Fruit fly (Drosophila melanogaster) whole organism, embryonic: Measurements from ENCODE around the gene CG15382.

Experiments
- CG1024 ChIP-seq: fragments of 200-800 bp; sonication (Bioruptor generic); IDR thresholded peaks from 2 replicates; pipeline ENCODE4 v1.3.6; 2022; ENCODE audit warnings: missing biosample characterization, missing genetic modification characterization
- CG15601 ChIP-seq: fragments of 200-800 bp; sonication (Bioruptor generic); optimal IDR thresholded peaks from 3 replicates; lab custom pipeline; 2019; ENCODE audit warnings: missing biosample characterization, mild to moderate bottlenecking, missing genetic modification characterization, moderate library complexity
- CG16813 ChIP-seq: fragments of 200-800 bp; sonication (Bioruptor generic); IDR thresholded peaks from 3 replicates; pipeline ENCODE4 v1.3.6; 2022; ENCODE audit warnings: missing biosample characterization, missing genetic modification characterization; ENCODE audit not compliant: partially characterized antibody
- CG17359 ChIP-seq: fragments of 200-800 bp; sonication (Bioruptor generic); optimal IDR thresholded peaks from 3 replicates; lab custom pipeline; 2018; ENCODE audit warnings: missing biosample characterization, mild to moderate bottlenecking, missing genetic modification characterization, moderate library complexity
- CG17568 ChIP-seq: fragments of 200-800 bp; sonication (Bioruptor generic); optimal IDR thresholded peaks from 2 replicates; lab custom pipeline; 2018; ENCODE audit warnings: missing biosample characterization, mild to moderate bottlenecking, missing genetic modification characterization, moderate library complexity
- CG17829 ChIP-seq: fragments of 200-800 bp; optimal IDR thresholded peaks from 2 replicates; lab custom pipeline; 2019; ENCODE audit warnings: missing biosample characterization, mild to moderate bottlenecking, missing genetic modification characterization, moderate library complexity
- CG1792 ChIP-seq: fragments of 200-800 bp; sonication (Bioruptor generic); optimal IDR thresholded peaks from 2 replicates; lab custom pipeline; 2016; ENCODE audit warnings: missing biosample characterization, missing genetic modification characterization
- CG18262 ChIP-seq: fragments of 200-800 bp; optimal IDR thresholded peaks from 3 replicates; lab custom pipeline; 2019; ENCODE audit warnings: missing biosample characterization, mild to moderate bottlenecking, missing genetic modification characterization, moderate library complexity
- CG30403 ChIP-seq: fragments of 200-800 bp; sonication (Bioruptor generic); optimal IDR thresholded peaks from 3 replicates; lab custom pipeline; 2016; ENCODE audit warnings: missing biosample characterization, missing genetic modification characterization
- CG33557 ChIP-seq: fragments of 200-800 bp; sonication (Bioruptor generic); optimal IDR thresholded peaks from 2 replicates; lab custom pipeline; 2019; ENCODE audit warnings: missing biosample characterization, mild to moderate bottlenecking, missing genetic modification characterization, moderate library complexity
- CG4617 ChIP-seq: fragments of 200-800 bp; sonication (Bioruptor generic); optimal IDR thresholded peaks from 3 replicates; lab custom pipeline; 2016; ENCODE audit warnings: missing biosample characterization, missing genetic modification characterization, borderline replicate concordance
- CG5245 ChIP-seq: fragments of 200-800 bp; sonication (Bioruptor generic); optimal IDR thresholded peaks from 3 replicates; lab custom pipeline; 2016; ENCODE audit warnings: missing biosample characterization, missing genetic modification characterization
- CG6254 ChIP-seq: fragments of 200-800 bp; sonication (Bioruptor generic); optimal IDR thresholded peaks from 3 replicates; lab custom pipeline; 2017; ENCODE audit warnings: mild to moderate bottlenecking, missing biosample characterization, missing genetic modification reagents, missing genetic modification characterization
- CG6654 ChIP-seq: fragments of 200-800 bp; sonication (Bioruptor generic); optimal IDR thresholded peaks from 2 replicates; lab custom pipeline; 2017; ENCODE audit warnings: missing biosample characterization, mild to moderate bottlenecking, missing genetic modification characterization
- CG6854 ChIP-seq: fragments of 200-800 bp; sonication (Bioruptor generic); optimal IDR thresholded peaks from 3 replicates; lab custom pipeline; 2017; ENCODE audit warnings: missing biosample characterization, mild to moderate bottlenecking, missing genetic modification characterization
- CG8290 ChIP-seq, 3 experiments: fragments of 200-800 bp; sonication (Bioruptor generic); optimal IDR thresholded peaks; 2 replicates each; lab custom pipeline; 2016 to 2019; ENCODE audit warnings: missing biosample characterization in 3 of 3, missing genetic modification characterization in 3 of 3, mild to moderate bottlenecking in 2 of 3, moderate library complexity in 1 of 3
- CHES-1-like ChIP-seq: fragments of 200-800 bp; sonication (Bioruptor generic); optimal IDR thresholded peaks from 2 replicates; lab custom pipeline; 2016; ENCODE audit warnings: missing biosample characterization, missing genetic modification characterization
- Dad ChIP-seq: fragments of 200-800 bp; sonication (Bioruptor generic); optimal IDR thresholded peaks from 3 replicates; lab custom pipeline; 2016; ENCODE audit warnings: missing biosample characterization, missing genetic modification characterization
- GATAe ChIP-seq: fragments of 200-800 bp; sonication (Bioruptor generic); conservative IDR thresholded peaks from 2 replicates; pipeline ENCODE4 v1.3.6; 2022; ENCODE audit warnings: missing biosample characterization, missing genetic modification characterization
- Gug ChIP-seq: fragments of 200-800 bp; sonication (Bioruptor generic); IDR thresholded peaks from 4 replicates; pipeline ENCODE4 v1.3.6; 2022; ENCODE audit warnings: missing biosample characterization, missing genetic modification characterization
- HLHmδ ChIP-seq: fragments of 200-800 bp; sonication (Bioruptor generic); optimal IDR thresholded peaks from 2 replicates; lab custom pipeline; 2018; ENCODE audit warnings: missing biosample characterization, mild to moderate bottlenecking, missing genetic modification characterization, moderate library complexity
- Myb ChIP-seq: fragments of 200-800 bp; sonication (Bioruptor generic); optimal IDR thresholded peaks from 2 replicates; lab custom pipeline; 2016; ENCODE audit warnings: missing biosample characterization, missing genetic modification characterization
- Pdp1 ChIP-seq, 2 experiments: fragments of 200-800 bp; sonication (Bioruptor generic); optimal IDR thresholded peaks; 3 replicates each; lab custom pipeline; 2016; ENCODE audit warnings: missing biosample characterization in 2 of 2, missing genetic modification characterization in 2 of 2, mild to moderate bottlenecking in 1 of 2, moderate library complexity in 1 of 2
- Ravus ChIP-seq: fragments of 200-800 bp; sonication (Bioruptor generic); IDR thresholded peaks from 2 replicates; pipeline ENCODE4 v1.3.6; 2022; ENCODE audit warnings: missing biosample characterization, missing genetic modification characterization
- Sox100B ChIP-seq: fragments of 200-800 bp; sonication (Bioruptor generic); optimal IDR thresholded peaks from 3 replicates; lab custom pipeline; 2018; ENCODE audit warnings: missing biosample characterization, mild to moderate bottlenecking, missing genetic modification characterization
- ara ChIP-seq: fragments of 200-800 bp; sonication (Bioruptor generic); IDR thresholded peaks from 2 replicates; pipeline ENCODE4 v1.3.6; 2022; ENCODE audit warnings: missing biosample characterization, missing genetic modification characterization
- ase ChIP-seq: fragments of 200-800 bp; sonication (Bioruptor generic); IDR thresholded peaks from 3 replicates; pipeline ENCODE4 v1.3.6; 2022; ENCODE audit warnings: missing biosample characterization, missing genetic modification characterization
- ci ChIP-seq: fragments of 200-800 bp; sonication (Bioruptor generic); IDR thresholded peaks from 3 replicates; pipeline ENCODE4 v1.3.6; 2022; ENCODE audit warnings: missing biosample characterization, missing genetic modification characterization
- dm ChIP-seq: fragments of 200-800 bp; sonication (Bioruptor generic); optimal IDR thresholded peaks from 3 replicates; lab custom pipeline; 2016; ENCODE audit warnings: missing biosample characterization, missing genetic modification characterization
- emc ChIP-seq: fragments of 200-800 bp; sonication (Bioruptor generic); optimal IDR thresholded peaks from 2 replicates; lab custom pipeline; 2016; ENCODE audit warnings: missing biosample characterization, missing genetic modification characterization
- gcm ChIP-seq: fragments of 200-800 bp; sonication (Bioruptor generic); optimal IDR thresholded peaks from 2 replicates; lab custom pipeline; 2019; ENCODE audit warnings: missing biosample characterization, mild to moderate bottlenecking, missing genetic modification characterization, moderate library complexity
- hth ChIP-seq: fragments of >200 bp; optimal IDR thresholded peaks from 2 replicates; lab custom pipeline; 2017; ENCODE audit warnings: inconsistent platforms
- ind ChIP-seq: fragments of 200-800 bp; sonication (Bioruptor generic); optimal IDR thresholded peaks from 3 replicates; lab custom pipeline; 2016; ENCODE audit warnings: missing biosample characterization, missing genetic modification characterization
- jing ChIP-seq: fragments of 200-800 bp; sonication (Bioruptor generic); optimal IDR thresholded peaks from 2 replicates; lab custom pipeline; 2018; ENCODE audit warnings: missing biosample characterization, mild to moderate bottlenecking, missing genetic modification characterization
- klu ChIP-seq: fragments of 200-800 bp; sonication (Bioruptor generic); IDR thresholded peaks from 2 replicates; pipeline ENCODE4 v1.3.6; 2022; ENCODE audit warnings: missing biosample characterization, missing genetic modification characterization
- lbe ChIP-seq: fragments of 200-800 bp; sonication (Bioruptor generic); optimal IDR thresholded peaks from 2 replicates; lab custom pipeline; 2016; ENCODE audit warnings: missing biosample characterization, mild to moderate bottlenecking, missing genetic modification characterization
- nerfin-2 ChIP-seq: fragments of 200-800 bp; sonication (Bioruptor generic); IDR thresholded peaks from 2 replicates; pipeline ENCODE4 v1.3.6; 2022; ENCODE audit warnings: missing biosample characterization, missing genetic modification characterization; ENCODE audit not compliant: partially characterized antibody
- onecut ChIP-seq: fragments of 200-800 bp; sonication (Bioruptor generic); IDR thresholded peaks from 2 replicates; pipeline ENCODE4 v1.3.6; 2022; ENCODE audit warnings: missing biosample characterization, missing genetic modification characterization
- pb ChIP-seq: fragments of 200-800 bp; sonication (Bioruptor generic); optimal IDR thresholded peaks from 3 replicates; lab custom pipeline; 2016; ENCODE audit warnings: missing biosample characterization, missing genetic modification characterization
- rib ChIP-seq: fragments of 200-800 bp; sonication (Bioruptor generic); IDR thresholded peaks from 2 replicates; pipeline ENCODE4 v1.3.6; 2022; ENCODE audit warnings: missing biosample characterization, missing genetic modification characterization
- ro ChIP-seq: fragments of 200-800 bp; sonication (Bioruptor generic); IDR thresholded peaks from 2 replicates; pipeline ENCODE4 v1.3.6; 2022; ENCODE audit warnings: missing biosample characterization, missing genetic modification characterization
- scrt ChIP-seq: fragments of 200-800 bp; sonication (Bioruptor generic); optimal IDR thresholded peaks from 2 replicates; lab custom pipeline; 2018; ENCODE audit warnings: missing biosample characterization, mild to moderate bottlenecking, missing genetic modification characterization, moderate library complexity
- seq ChIP-seq: fragments of 200-800 bp; sonication (Bioruptor generic); IDR thresholded peaks from 2 replicates; pipeline ENCODE4 v1.3.6; 2022; ENCODE audit warnings: missing biosample characterization, missing genetic modification characterization
- sisA ChIP-seq: fragments of 200-800 bp; sonication (Bioruptor generic); IDR thresholded peaks from 2 replicates; pipeline ENCODE4 v1.3.6; 2022; ENCODE audit warnings: missing biosample characterization, missing genetic modification characterization
- slp2 ChIP-seq: fragments of 200-800 bp; sonication (Bioruptor generic); optimal IDR thresholded peaks from 2 replicates; lab custom pipeline; 2016; ENCODE audit warnings: missing biosample characterization, missing genetic modification characterization
- stwl ChIP-seq: fragments of 200-800 bp; sonication (Bioruptor generic); optimal IDR thresholded peaks from 3 replicates; lab custom pipeline; 2018; ENCODE audit warnings: missing biosample characterization, mild to moderate bottlenecking, missing genetic modification characterization, moderate library complexity
- tap ChIP-seq: fragments of 200-800 bp; optimal IDR thresholded peaks from 3 replicates; lab custom pipeline; 2019; ENCODE audit warnings: missing biosample characterization, mild to moderate bottlenecking, missing genetic modification characterization, moderate library complexity
- toy ChIP-seq: fragments of 200-800 bp; sonication (Bioruptor generic); IDR thresholded peaks from 2 replicates; pipeline ENCODE4 v1.3.6; 2022; ENCODE audit warnings: missing biosample characterization, missing genetic modification characterization
- tx ChIP-seq: fragments of 200-800 bp; sonication (Bioruptor generic); optimal IDR thresholded peaks from 2 replicates; lab custom pipeline; 2016; ENCODE audit warnings: missing biosample characterization, missing genetic modification characterization

The CG15382 gene

dm6 chr2L:2177969-2178809 is 22.6 kb downstream of the CG15382 start, which contains the start of gene aop (continued):
- TF ChIP-seq pb (GFP tag; lab: Kevin White, UChicago), result peak; percentile 16
- TF ChIP-seq stwl, result no peak
- no peak for TF ChIP-seq Myb (GFP tag; lab: Kevin White, UChicago)
- no peak for TF ChIP-seq CG4617 (GFP tag; lab: Kevin White, UChicago)
- TF ChIP-seq HLHmδ (GFP tag; lab: Kevin White, UChicago), result peak; percentile 61
- TF ChIP-seq gcm (GFP tag; lab: Kevin White, UChicago), result no peak
- no peak for TF ChIP-seq Sox100B (GFP tag; lab: Kevin White, UChicago)
- TF ChIP-seq Dad, result no peak
- peak; percentile 16; the same call in 1 of the 2 replicates for TF ChIP-seq ara (GFP tag; lab: Robert Waterston, UW)
- no peak for TF ChIP-seq klu (GFP tag; lab: Robert Waterston, UW)
- TF ChIP-seq CG8290 (GFP tag; optimal IDR thresholded peaks at IDR 0.05; lab: Kevin White, UChicago), result no peak
- TF ChIP-seq CG8290 (tag; optimal IDR thresholded peaks at IDR 0.05; lab: Kevin White, UChicago), result peak in 1 of 2 experiments; percentile 72
- TF ChIP-seq CG17359 (tag; lab: Kevin White, UChicago), result peak; percentile 35
- TF ChIP-seq ci (GFP tag; lab: Robert Waterston, UW), result peak; percentile 75; the same call in 2 of the 3 replicates
- peak; percentile 3 for TF ChIP-seq lbe (GFP tag; lab: Kevin White, UChicago)
- TF ChIP-seq CG6654 (GFP tag; lab: Kevin White, UChicago), result no peak
- TF ChIP-seq dm, result no peak
- TF ChIP-seq CG18262 (tag; lab: Kevin White, UChicago), result peak; percentile 24
- no peak for TF ChIP-seq Gug (GFP tag; lab: Robert Waterston, UW)
- peak; percentile 48 for TF ChIP-seq CG17829 (tag; lab: Kevin White, UChicago)
- no peak; the same call in 2 of the 3 replicates for TF ChIP-seq CG16813 (GFP tag; lab: Robert Waterston, UW)
- TF ChIP-seq hth (lab: Kevin White, UChicago), result no peak
- peak; percentile 40 for TF ChIP-seq CHES-1-like (GFP tag; lab: Kevin White, UChicago)
- TF ChIP-seq sisA (GFP tag; lab: Robert Waterston, UW), result no peak
- TF ChIP-seq ase (GFP tag; lab: Robert Waterston, UW), result no peak
- no peak for TF ChIP-seq jing (GFP tag; lab: Kevin White, UChicago)
- no peak for TF ChIP-seq CG17568 (GFP tag; lab: Kevin White, UChicago)
- TF ChIP-seq CG33557 (GFP tag; lab: Kevin White, UChicago), result peak; percentile 19
- TF ChIP-seq CG1792 (GFP tag; lab: Kevin White, UChicago), result no peak
- peak; percentile 35; the same call in 1 of the 2 replicates for TF ChIP-seq onecut (GFP tag; lab: Robert Waterston, UW)
- no peak for TF ChIP-seq GATAe (GFP tag; lab: Robert Waterston, UW)
- TF ChIP-seq tap, result peak; percentile 19
- no peak for TF ChIP-seq Pdp1 (GFP tag; optimal IDR thresholded peaks at IDR 0.05; lab: Kevin White, UChicago)
- peak; percentile 16; the same call in 1 of the 2 replicates for TF ChIP-seq rib (GFP tag; lab: Robert Waterston, UW)
- no peak for TF ChIP-seq tx (GFP tag; lab: Kevin White, UChicago)
- TF ChIP-seq CG5245 (GFP tag; lab: Kevin White, UChicago), result no peak
- TF ChIP-seq seq (GFP tag; lab: Robert Waterston, UW), result no peak; the same call in 1 of the 2 replicates
- TF ChIP-seq CG15601 (tag; lab: Kevin White, UChicago), result peak; percentile 25
- TF ChIP-seq CG6254 (GFP tag; lab: Kevin White, UChicago), result peak; percentile 34
- TF ChIP-seq nerfin-2 (GFP tag; lab: Robert Waterston, UW), result no peak
- no peak for TF ChIP-seq CG30403 (GFP tag; lab: Kevin White, UChicago)
- TF ChIP-seq Ravus, result no peak
- TF ChIP-seq CG6854 (GFP tag; lab: Kevin White, UChicago), result peak; percentile 48
- no peak for TF ChIP-seq ind (GFP tag; lab: Kevin White, UChicago)
- no peak for TF ChIP-seq slp2 (GFP tag; lab: Kevin White, UChicago)
- no peak for TF ChIP-seq toy
- peak; percentile 42 for TF ChIP-seq scrt (GFP tag; lab: Kevin White, UChicago)
- no peak for TF ChIP-seq emc
- no peak for TF ChIP-seq CG1024 (GFP tag; lab: Robert Waterston, UW)
- TF ChIP-seq ro (GFP tag; lab: Robert Waterston, UW), result no peak
